Fruit fly (Drosophila melanogaster): ENCODE results near the gene CG5984.

DNA sequence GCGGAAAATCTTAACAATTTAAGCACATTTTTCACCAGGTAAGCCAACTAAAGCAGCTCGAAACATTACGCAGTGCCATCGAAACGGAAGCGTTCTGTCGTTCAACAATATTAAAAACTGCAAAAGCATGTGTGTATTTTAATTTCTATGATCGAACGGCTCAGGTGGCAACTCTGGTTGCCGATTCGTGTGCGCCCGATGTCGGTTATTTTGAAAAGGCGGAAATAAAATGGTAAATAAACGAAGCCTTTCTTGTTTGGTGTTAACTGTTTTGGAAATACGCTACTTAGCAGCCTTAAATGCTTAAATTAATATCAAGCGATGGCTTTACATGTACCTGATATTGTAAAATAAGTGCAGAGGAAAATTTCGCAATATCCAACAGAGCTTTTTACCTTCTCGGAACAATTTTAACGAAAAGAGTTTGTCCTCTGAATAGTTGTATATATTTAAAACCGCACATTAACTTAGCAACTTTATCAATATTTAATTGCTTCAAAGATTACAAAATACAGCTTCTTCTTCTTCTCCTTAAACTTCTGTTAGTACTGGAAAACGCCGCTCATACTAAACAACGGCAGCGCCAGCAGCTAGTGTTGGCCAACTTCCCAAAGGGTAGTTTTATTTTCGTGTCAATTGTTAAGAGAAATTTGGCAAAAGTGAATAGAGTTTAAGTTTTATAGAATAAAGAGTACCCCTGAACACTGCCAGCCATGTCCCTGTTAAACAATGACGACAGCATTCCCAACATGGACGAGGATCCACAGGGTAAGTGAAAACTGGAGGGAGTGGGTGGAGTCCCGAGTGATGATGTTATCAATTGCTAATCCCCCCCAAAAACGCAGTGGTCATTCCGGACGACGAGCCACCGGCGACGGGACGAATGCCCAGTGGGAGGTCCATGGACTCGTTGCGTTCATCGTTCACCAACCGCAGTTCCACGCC lies 25.6 kb upstream of the CG5984 start, which contains the start of gene CG5934:
- TF ChIP-seq CG8478 (optimal IDR thresholded peaks at IDR 0.05) = no peak
- TF ChIP-seq CTCF (optimal IDR thresholded peaks at IDR 0.05) = peak in 1 of 2 experiments; percentile 3

All from S2 (cell line).